Fruit fly (Drosophila melanogaster) whole organism, adult: Measurements from ENCODE around the gene CG32437.

ENCODE experiments used
- CG14711 ChIP-seq: fragments of 200-800 bp; sonication (Bioruptor generic); optimal IDR thresholded peaks from 2 replicates; lab custom pipeline; 2018; ENCODE audit warnings: missing biosample characterization, mild to moderate bottlenecking, missing genetic modification characterization, moderate library complexity
- CG7045 ChIP-seq: fragments of 200-800 bp; sonication (Bioruptor generic); optimal IDR thresholded peaks from 2 replicates; lab custom pipeline; 2017; ENCODE audit warnings: missing biosample characterization, mild to moderate bottlenecking, missing genetic modification characterization
- CG7101 ChIP-seq: fragments of 200-800 bp; sonication (Bioruptor generic); optimal IDR thresholded peaks from 2 replicates; lab custom pipeline; 2018; ENCODE audit warnings: missing biosample characterization, mild to moderate bottlenecking, missing genetic modification characterization, moderate library complexity
- Hr96 ChIP-seq: fragments of 200-800 bp; sonication (Bioruptor generic); optimal IDR thresholded peaks from 2 replicates; lab custom pipeline; 2016; ENCODE audit warnings: missing biosample characterization, missing genetic modification characterization
- Mnt ChIP-seq: fragments of 200-800 bp; sonication (Bioruptor generic); optimal IDR thresholded peaks from 2 replicates; lab custom pipeline; 2016; ENCODE audit warnings: missing biosample characterization, mild to moderate bottlenecking, missing genetic modification characterization
- cic ChIP-seq: fragments of 200-800 bp; sonication (Bioruptor generic); optimal IDR thresholded peaks from 2 replicates; lab custom pipeline; 2017; ENCODE audit warnings: missing biosample characterization, mild to moderate bottlenecking, missing genetic modification characterization, moderate library complexity
- kay ChIP-seq: fragments of 200-800 bp; sonication (Bioruptor generic); peaks from one replicate; lab custom pipeline; 2016; ENCODE audit warnings: missing biosample characterization, missing genetic modification characterization, borderline replicate concordance
- pad ChIP-seq: fragments of 200-800 bp; sonication (Bioruptor generic); optimal IDR thresholded peaks from 3 replicates; lab custom pipeline; 2017; ENCODE audit warnings: missing biosample characterization, missing genetic modification characterization, mild to moderate bottlenecking, moderate library complexity, missing genetic modification reagents

- TF ChIP-seq cic = no peak
- TF ChIP-seq CG14711 (tag; lab: Kevin White, UChicago) = no peak
- TF ChIP-seq Mnt = no peak
- TF ChIP-seq kay (GFP tag; lab: Kevin White, UChicago) = no peak
- no peak for TF ChIP-seq Hr96 (GFP tag; lab: Kevin White, UChicago)
- no peak for TF ChIP-seq CG7045 (GFP tag; lab: Kevin White, UChicago)
- no peak for TF ChIP-seq CG7101 (tag; lab: Kevin White, UChicago)
- TF ChIP-seq pad (GFP tag; lab: Kevin White, UChicago) = no peak
Observed at dm6 chr3L:21380126-21380525, 22.6 kb downstream of the CG32437 start.
